Fruit fly (Drosophila melanogaster) whole organism, embryonic: ENCODE results near the gene CG5399.

ENCODE experiments used
- B-H2 ChIP-seq: fragments of 200-800 bp; sonication (Bioruptor generic); optimal IDR thresholded peaks from 2 replicates; lab custom pipeline; 2018; ENCODE audit warnings: missing biosample characterization, mild to moderate bottlenecking, missing genetic modification characterization
- Bgb ChIP-seq: fragments of 200-800 bp; sonication (Bioruptor generic); IDR thresholded peaks from 2 replicates; pipeline ENCODE4 v1.3.6; 2022; ENCODE audit warnings: missing biosample characterization, missing genetic modification characterization; ENCODE audit not compliant: partially characterized antibody
- CG11695 ChIP-seq: fragments of 200-800 bp; sonication (Bioruptor generic); IDR thresholded peaks from 3 replicates; pipeline ENCODE4 v1.3.6; 2022; ENCODE audit warnings: missing biosample characterization, missing genetic modification characterization
- CG12071 ChIP-seq: fragments of 200-800 bp; sonication (Bioruptor generic); optimal IDR thresholded peaks from 3 replicates; lab custom pipeline; 2018; ENCODE audit warnings: missing biosample characterization, mild to moderate bottlenecking, missing genetic modification characterization
- CG12104 ChIP-seq: fragments of 200-800 bp; sonication (Bioruptor generic); optimal IDR thresholded peaks from 3 replicates; lab custom pipeline; 2016; ENCODE audit warnings: missing biosample characterization, missing genetic modification characterization
- CG14014 ChIP-seq: fragments of 200-800 bp; sonication (Bioruptor generic); IDR thresholded peaks from 2 replicates; pipeline ENCODE4 v1.3.6; 2022; ENCODE audit warnings: missing biosample characterization, missing genetic modification characterization
- CG14050 ChIP-seq: fragments of 200-800 bp; sonication (Bioruptor generic); IDR thresholded peaks from 3 replicates; pipeline ENCODE4 v1.3.6; 2022; ENCODE audit warnings: missing biosample characterization, missing genetic modification characterization
- CG14710 ChIP-seq: fragments of 200-800 bp; sonication (Bioruptor generic); optimal IDR thresholded peaks from 3 replicates; lab custom pipeline; 2019; ENCODE audit warnings: missing biosample characterization, mild to moderate bottlenecking, missing genetic modification characterization, moderate library complexity
- CG15269 ChIP-seq: fragments of 200-800 bp; sonication (Bioruptor generic); optimal IDR thresholded peaks from 2 replicates; lab custom pipeline; 2018; ENCODE audit warnings: missing biosample characterization, mild to moderate bottlenecking, missing genetic modification characterization, moderate library complexity
- CG16815 ChIP-seq: fragments of 200-800 bp; sonication (Bioruptor generic); optimal IDR thresholded peaks from 3 replicates; lab custom pipeline; 2017; ENCODE audit warnings: missing biosample characterization, mild to moderate bottlenecking, missing genetic modification characterization
- CG17328 ChIP-seq: fragments of 200-800 bp; sonication (Bioruptor generic); IDR thresholded peaks from 2 replicates; pipeline ENCODE4 v1.3.6; 2022; ENCODE audit warnings: missing biosample characterization, missing genetic modification characterization
- CG18011 ChIP-seq: fragments of 200-800 bp; sonication (Bioruptor generic); optimal IDR thresholded peaks from 2 replicates; lab custom pipeline; 2017; ENCODE audit warnings: missing biosample characterization, missing genetic modification characterization, mild to moderate bottlenecking, moderate library complexity, missing genotype
- CG1832 ChIP-seq: fragments of 200-800 bp; sonication (Bioruptor generic); optimal IDR thresholded peaks from 2 replicates; lab custom pipeline; 2017; ENCODE audit warnings: missing biosample characterization, mild to moderate bottlenecking, missing genetic modification characterization, inconsistent platforms
- CG2678 ChIP-seq: fragments of 200-800 bp; sonication (Bioruptor generic); optimal IDR thresholded peaks from 3 replicates; lab custom pipeline; 2019; ENCODE audit warnings: missing biosample characterization, mild to moderate bottlenecking, missing genetic modification characterization, moderate library complexity
- CG33213 ChIP-seq: fragments of 200-800 bp; sonication (Bioruptor generic); optimal IDR thresholded peaks from 3 replicates; lab custom pipeline; 2016; ENCODE audit warnings: missing biosample characterization, missing genetic modification characterization
- CG4328 ChIP-seq: fragments of 200-800 bp; sonication (Bioruptor generic); optimal IDR thresholded peaks from 3 replicates; lab custom pipeline; 2017; ENCODE audit warnings: missing biosample characterization, missing genetic modification reagents, missing genetic modification characterization
- CG6683 ChIP-seq: fragments of 200-800 bp; sonication (Bioruptor generic); optimal IDR thresholded peaks from 2 replicates; lab custom pipeline; 2017; ENCODE audit warnings: missing biosample characterization, mild to moderate bottlenecking, missing genetic modification characterization, missing genetic modification reagents
- CG7556 ChIP-seq: fragments of 200-800 bp; sonication (Bioruptor generic); optimal IDR thresholded peaks from 2 replicates; lab custom pipeline; 2017; ENCODE audit warnings: missing biosample characterization, mild to moderate bottlenecking, missing genetic modification characterization
- CG7786 ChIP-seq: fragments of 200-800 bp; sonication (Bioruptor generic); optimal IDR thresholded peaks from 2 replicates; lab custom pipeline; 2016; ENCODE audit warnings: missing biosample characterization, missing genetic modification characterization
- D19B ChIP-seq: fragments of 200-800 bp; sonication (Bioruptor generic); optimal IDR thresholded peaks from 2 replicates; lab custom pipeline; 2017; ENCODE audit warnings: missing biosample characterization, mild to moderate bottlenecking, missing genetic modification characterization
- Dip2 ChIP-seq: fragments of 200-800 bp; sonication (Bioruptor generic); IDR thresholded peaks from 2 replicates; pipeline ENCODE4 v1.3.6; 2022; ENCODE audit warnings: missing biosample characterization, missing genetic modification characterization
- Doc2 ChIP-seq: fragments of 200-800 bp; sonication (Bioruptor generic); IDR thresholded peaks from 2 replicates; pipeline ENCODE4 v1.3.6; 2022; ENCODE audit warnings: missing biosample characterization, missing genetic modification characterization
- ERR ChIP-seq: fragments of 200-800 bp; sonication (Bioruptor generic); optimal IDR thresholded peaks from 2 replicates; lab custom pipeline; 2016; ENCODE audit warnings: missing biosample characterization, missing genetic modification characterization
- Eip74EF ChIP-seq, 2 experiments: fragments of 200-800 bp in 1 of 2; fragments of >200 bp in 1 of 2; sonication (Bioruptor generic) in 1 of 2; optimal IDR thresholded peaks; 2 replicates each; lab custom pipeline; 2017 to 2019; ENCODE audit warnings: missing biosample characterization in 2 of 2, missing genetic modification characterization in 2 of 2, mild to moderate bottlenecking in 1 of 2, moderate library complexity in 1 of 2
- Fer1 ChIP-seq: fragments of 200-800 bp; sonication (Bioruptor generic); optimal IDR thresholded peaks from 2 replicates; lab custom pipeline; 2017; ENCODE audit warnings: missing biosample characterization, mild to moderate bottlenecking, missing genetic modification characterization
- HLH4C ChIP-seq: fragments of 200-800 bp; sonication (Bioruptor generic); IDR thresholded peaks from 3 replicates; pipeline ENCODE4 v1.3.6; 2022; ENCODE audit warnings: missing biosample characterization, missing genetic modification characterization; ENCODE audit not compliant: partially characterized antibody
- HLH54F ChIP-seq: fragments of 200-800 bp; sonication (Bioruptor generic); optimal IDR thresholded peaks from 3 replicates; lab custom pipeline; 2016; ENCODE audit warnings: missing biosample characterization, missing genetic modification characterization
- Hmr ChIP-seq: fragments of 200-800 bp; sonication (Bioruptor generic); optimal IDR thresholded peaks from 3 replicates; lab custom pipeline; 2017; ENCODE audit warnings: mild to moderate bottlenecking, missing biosample characterization, missing genetic modification reagents, missing genetic modification characterization
- Ptx1 ChIP-seq: fragments of 200-800 bp; sonication (Bioruptor generic); IDR thresholded peaks from 2 replicates; pipeline ENCODE4 v1.3.6; 2022; ENCODE audit warnings: missing biosample characterization, missing genetic modification characterization
- Sry-β ChIP-seq: fragments of 200-800 bp; sonication (Bioruptor generic); optimal IDR thresholded peaks from 2 replicates; lab custom pipeline; 2018; ENCODE audit warnings: missing biosample characterization, mild to moderate bottlenecking, missing genetic modification characterization, moderate library complexity
- Stat92E ChIP-seq, 3 experiments: fragments of >200 bp in 2 of 3; fragments of 200-800 bp in 1 of 3; sonication (Bioruptor generic) in 1 of 3; optimal IDR thresholded peaks; 2 replicates each; lab custom pipeline; 2017 to 2019; ENCODE audit warnings: missing biosample characterization in 3 of 3, missing genetic modification characterization in 3 of 3, mild to moderate bottlenecking in 1 of 3, moderate library complexity in 1 of 3
- aop ChIP-seq: fragments of 200-800 bp; sonication (Bioruptor generic); IDR thresholded peaks from 2 replicates; pipeline ENCODE4 v1.3.6; 2022; ENCODE audit warnings: missing biosample characterization, missing genetic modification characterization
- bowl ChIP-seq: fragments of 200-800 bp; sonication (Bioruptor generic); IDR thresholded peaks from 2 replicates; pipeline ENCODE4 v1.3.6; 2022; ENCODE audit warnings: missing biosample characterization, missing genetic modification characterization
- cas ChIP-seq: fragments of 200-800 bp; sonication (Bioruptor generic); IDR thresholded peaks from 2 replicates; pipeline ENCODE4 v1.3.6; 2022; ENCODE audit warnings: missing biosample characterization, missing genetic modification characterization
- chif ChIP-seq, 2 experiments: fragments of 200-800 bp; sonication (Bioruptor generic); optimal IDR thresholded peaks; 3 replicates each; lab custom pipeline; 2016; ENCODE audit warnings: missing biosample characterization in 2 of 2, missing genetic modification characterization in 2 of 2
- danr ChIP-seq: fragments of 200-800 bp; sonication (Bioruptor generic); IDR thresholded peaks from 2 replicates; pipeline ENCODE4 v1.3.6; 2022; ENCODE audit warnings: missing biosample characterization, missing genetic modification characterization
- dpn ChIP-seq, 2 experiments: fragments of 200-800 bp; sonication (Bioruptor generic); optimal IDR thresholded peaks; 3 replicates each; lab custom pipeline; 2016; ENCODE audit warnings: missing biosample characterization in 2 of 2, missing genetic modification characterization in 2 of 2
- exex ChIP-seq: fragments of 200-800 bp; sonication (Bioruptor generic); optimal IDR thresholded peaks from 4 replicates; lab custom pipeline; 2018; ENCODE audit warnings: missing biosample characterization, mild to moderate bottlenecking, missing genetic modification characterization, moderate library complexity
- fru ChIP-seq: fragments of >200 bp; optimal IDR thresholded peaks from 2 replicates; lab custom pipeline; 2017
- gce ChIP-seq: fragments of 200-800 bp; sonication (Bioruptor generic); IDR thresholded peaks from 3 replicates; pipeline ENCODE4 v1.3.6; 2022; ENCODE audit warnings: missing biosample characterization, missing genetic modification characterization
- kah ChIP-seq: fragments of 200-800 bp; sonication (Bioruptor generic); optimal IDR thresholded peaks from 2 replicates; lab custom pipeline; 2018; ENCODE audit warnings: missing biosample characterization, mild to moderate bottlenecking, missing genetic modification characterization
- klu ChIP-seq: fragments of 200-800 bp; sonication (Bioruptor generic); IDR thresholded peaks from 2 replicates; pipeline ENCODE4 v1.3.6; 2022; ENCODE audit warnings: missing biosample characterization, missing genetic modification characterization
- kni ChIP-seq: fragments of 200-800 bp; sonication (Bioruptor generic); optimal IDR thresholded peaks from 3 replicates; lab custom pipeline; 2017; ENCODE audit warnings: mild to moderate bottlenecking, missing biosample characterization, missing genetic modification reagents, missing genetic modification characterization
- lbe ChIP-seq: fragments of 200-800 bp; sonication (Bioruptor generic); optimal IDR thresholded peaks from 2 replicates; lab custom pipeline; 2016; ENCODE audit warnings: missing biosample characterization, mild to moderate bottlenecking, missing genetic modification characterization
- lmd ChIP-seq: fragments of 200-800 bp; sonication (Bioruptor generic); IDR thresholded peaks from 2 replicates; pipeline ENCODE4 v1.3.6; 2022; ENCODE audit warnings: missing biosample characterization, missing genetic modification characterization
- nmo ChIP-seq: fragments of 200-800 bp; sonication (Bioruptor generic); optimal IDR thresholded peaks from 2 replicates; lab custom pipeline; 2018; ENCODE audit warnings: missing biosample characterization, mild to moderate bottlenecking, missing genetic modification characterization, moderate library complexity
- org-1 ChIP-seq: fragments of 200-800 bp; sonication (Bioruptor generic); optimal IDR thresholded peaks from 2 replicates; lab custom pipeline; 2017; ENCODE audit warnings: missing biosample characterization, missing genetic modification characterization
- peb ChIP-seq: fragments of 200-800 bp; sonication (Bioruptor generic); IDR thresholded peaks from 2 replicates; pipeline ENCODE4 v1.3.6; 2022; ENCODE audit warnings: missing biosample characterization, missing genetic modification characterization
- ssp ChIP-seq: fragments of 200-800 bp; sonication (Bioruptor generic); IDR thresholded peaks from 2 replicates; pipeline ENCODE4 v1.3.6; 2022; ENCODE audit warnings: missing biosample characterization, missing genetic modification characterization
- toy ChIP-seq: fragments of 200-800 bp; sonication (Bioruptor generic); IDR thresholded peaks from 2 replicates; pipeline ENCODE4 v1.3.6; 2022; ENCODE audit warnings: missing biosample characterization, missing genetic modification characterization
- vnd ChIP-seq: fragments of 200-800 bp; sonication (Bioruptor generic); IDR thresholded peaks from 3 replicates; pipeline ENCODE4 v1.3.6; 2022; ENCODE audit warnings: missing biosample characterization, missing genetic modification characterization; ENCODE audit not compliant: partially characterized antibody

Gene CG5399

DNA sequence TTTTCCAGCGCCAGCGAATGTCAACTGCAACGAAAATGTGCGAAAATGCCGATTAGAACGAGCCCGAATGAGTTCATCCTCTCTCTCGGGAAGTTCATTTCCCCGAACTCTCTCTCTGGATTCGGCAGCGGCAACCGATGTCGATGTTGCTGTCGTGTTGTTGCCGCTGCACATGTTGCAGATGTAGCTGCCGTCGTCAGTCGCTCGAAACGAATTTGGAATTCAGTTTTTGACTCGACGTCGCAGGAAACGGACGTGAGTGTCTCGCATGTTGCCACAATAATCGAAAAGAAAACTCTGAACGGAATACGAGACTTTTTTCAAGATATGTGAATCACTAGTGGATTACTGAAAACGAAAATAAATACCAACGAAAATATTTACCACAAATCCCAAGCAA is 29.1 kb upstream of the CG5399 start, which contains the start of gene pxb (continued):
- TF ChIP-seq CG18011: no peak
- no peak for TF ChIP-seq cas (GFP tag; lab: Robert Waterston, UW)
- TF ChIP-seq lbe (GFP tag; lab: Kevin White, UChicago): no peak
- no peak for TF ChIP-seq vnd (GFP tag; lab: Robert Waterston, UW)
- TF ChIP-seq CG33213: no peak
- peak; percentile 26 for TF ChIP-seq CG12071 (GFP tag; lab: Kevin White, UChicago)
- peak; percentile 11; the same call in 1 of the 2 replicates for TF ChIP-seq bowl (GFP tag; lab: Robert Waterston, UW)
- TF ChIP-seq aop (GFP tag; lab: Robert Waterston, UW): no peak
- no peak for TF ChIP-seq CG4328 (GFP tag; lab: Kevin White, UChicago)
- no peak for TF ChIP-seq peb
- TF ChIP-seq CG6683 (GFP tag; lab: Kevin White, UChicago): no peak
- peak in 1 of 2 experiments; percentile 48 for TF ChIP-seq chif (GFP tag; optimal IDR thresholded peaks at IDR 0.05; lab: Kevin White, UChicago)
- TF ChIP-seq Bgb (GFP tag; lab: Robert Waterston, UW): peak; percentile 60
- TF ChIP-seq B-H2 (GFP tag; lab: Kevin White, UChicago): no peak
- TF ChIP-seq CG2678 (tag; lab: Kevin White, UChicago): peak; percentile 14
- TF ChIP-seq Eip74EF (GFP tag; optimal IDR thresholded peaks at IDR 0.05; lab: Kevin White, UChicago): no peak
- TF ChIP-seq CG17328: peak; percentile 50
- no peak for TF ChIP-seq CG1832
- TF ChIP-seq Stat92E (GFP tag; optimal IDR thresholded peaks at IDR 0.05; lab: Kevin White, UChicago): peak in 1 of 3 experiments; percentile 48
- no peak for TF ChIP-seq CG14014 (GFP tag; lab: Robert Waterston, UW)
- no peak for TF ChIP-seq CG11695 (GFP tag; lab: Robert Waterston, UW)
- no peak for TF ChIP-seq kah (GFP tag; lab: Kevin White, UChicago)
- no peak for TF ChIP-seq dpn (GFP tag; optimal IDR thresholded peaks at IDR 0.05; lab: Kevin White, UChicago)
- no peak for TF ChIP-seq Sry-β (GFP tag; lab: Kevin White, UChicago)
- no peak for TF ChIP-seq Hmr
- no peak for TF ChIP-seq klu (GFP tag; lab: Robert Waterston, UW)
- TF ChIP-seq HLH4C (GFP tag; lab: Robert Waterston, UW): peak; percentile 48; the same call in 2 of the 3 replicates
- no peak for TF ChIP-seq nmo
- no peak for TF ChIP-seq gce (GFP tag; lab: Robert Waterston, UW)
- peak; percentile 10 for TF ChIP-seq CG14710 (tag; lab: Kevin White, UChicago)
- TF ChIP-seq lmd (GFP tag; lab: Robert Waterston, UW): no peak
- TF ChIP-seq CG12104: no peak
- TF ChIP-seq ERR (GFP tag; lab: Kevin White, UChicago): no peak
- no peak for TF ChIP-seq Doc2 (GFP tag; lab: Robert Waterston, UW)
- no peak for TF ChIP-seq D19B (GFP tag; lab: Kevin White, UChicago)
- peak; percentile 36 for TF ChIP-seq kni
- TF ChIP-seq CG15269 (tag; lab: Kevin White, UChicago): no peak
- TF ChIP-seq danr (GFP tag; lab: Robert Waterston, UW): no peak
- TF ChIP-seq CG14050 (GFP tag; lab: Robert Waterston, UW): no peak
- no peak for TF ChIP-seq CG7786
- no peak for TF ChIP-seq CG16815 (GFP tag; lab: Kevin White, UChicago)
- no peak for TF ChIP-seq Fer1
- TF ChIP-seq toy: no peak
- no peak for TF ChIP-seq Dip2 (GFP tag; lab: Robert Waterston, UW)
- no peak for TF ChIP-seq exex
- TF ChIP-seq CG7556 (GFP tag; lab: Kevin White, UChicago): no peak
- no peak for TF ChIP-seq fru
- no peak for TF ChIP-seq Ptx1 (GFP tag; lab: Robert Waterston, UW)
- no peak for TF ChIP-seq ssp
- no peak for TF ChIP-seq HLH54F (GFP tag; lab: Kevin White, UChicago)
- no peak for TF ChIP-seq org-1 (GFP tag; lab: Kevin White, UChicago)
